Fruit fly (Drosophila melanogaster) whole organism: ENCODE measurements around the gene CG9691.
A peak's percentile ranks its signal among the peaks of the same experiment; 100 is the strongest.

ENCODE experiments used
- CG8478 ChIP-seq: fragments of >200 bp; optimal IDR thresholded peaks from 2 replicates; lab custom pipeline; 2018; ENCODE audit warnings: inconsistent platforms
- Dll ChIP-seq: fragments of >200 bp; optimal IDR thresholded peaks from 2 replicates; lab custom pipeline; 2017
- EcR ChIP-seq, 2 experiments: fragments of >200 bp; optimal IDR thresholded peaks; 2 replicates each; lab custom pipeline; 2017; ENCODE audit warnings: missing biosample characterization in 2 of 2, missing genetic modification characterization in 2 of 2, missing genetic modification reagents in 2 of 2
- pan ChIP-seq: fragments of >200 bp; optimal IDR thresholded peaks from 2 replicates; lab custom pipeline; 2017
- psq ChIP-seq: fragments of >200 bp; optimal IDR thresholded peaks from 2 replicates; lab custom pipeline; 2017
- usp ChIP-seq: fragments of >200 bp; optimal IDR thresholded peaks from 2 replicates; lab custom pipeline; 2017; ENCODE audit warnings: missing biosample characterization, missing genetic modification characterization, mixed read lengths

The CG9691 gene

DNA sequence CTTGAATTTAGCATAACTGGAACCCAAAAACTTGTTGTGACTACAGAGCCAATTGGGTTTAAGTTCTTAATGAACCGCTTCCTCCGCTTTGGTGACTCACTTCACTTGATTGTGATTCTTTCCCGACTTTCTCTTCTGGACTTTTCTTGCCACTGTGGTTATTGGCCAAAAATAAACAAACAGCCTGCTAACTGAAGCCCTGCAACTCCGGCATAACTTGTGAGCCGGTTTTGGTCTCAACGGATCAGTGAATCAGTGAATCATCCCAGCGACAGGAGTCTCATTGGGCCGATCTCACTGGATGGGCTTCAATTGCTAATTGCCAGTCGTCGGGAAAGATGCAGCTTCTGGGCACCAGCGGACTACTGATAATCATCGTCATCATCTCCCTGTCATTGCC, 1.3 kb upstream of the CG9691 start:
- no peak for TF ChIP-seq psq
- TF ChIP-seq Dll (lab: Kevin White, UChicago), result no peak
- no peak for TF ChIP-seq pan (lab: Kevin White, UChicago)
- TF ChIP-seq CG8478, result no peak
- TF ChIP-seq EcR (GFP tag; optimal IDR thresholded peaks at IDR 0.05; lab: Kevin White, UChicago), result no peak

DNA sequence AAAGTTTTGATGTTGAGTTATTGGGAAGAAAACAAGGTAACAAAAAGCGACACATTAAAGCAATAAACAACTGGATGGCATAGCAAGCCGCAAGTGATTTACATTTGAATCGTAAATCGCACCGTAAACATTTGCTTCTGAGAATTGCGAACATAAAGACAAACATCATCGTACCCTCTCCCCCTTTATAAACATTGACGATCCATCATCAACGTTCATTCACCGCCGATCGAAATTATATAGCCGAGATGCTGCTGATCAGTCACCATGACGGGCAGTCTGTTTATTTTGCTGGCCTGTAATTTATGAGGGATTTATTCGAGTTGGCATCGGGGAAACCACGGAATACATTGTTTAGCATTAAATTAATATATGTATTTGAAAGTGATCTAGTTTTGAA, 1.1 kb downstream of the CG9691 start:
- no peak for TF ChIP-seq Dll (lab: Kevin White, UChicago)

DNA sequence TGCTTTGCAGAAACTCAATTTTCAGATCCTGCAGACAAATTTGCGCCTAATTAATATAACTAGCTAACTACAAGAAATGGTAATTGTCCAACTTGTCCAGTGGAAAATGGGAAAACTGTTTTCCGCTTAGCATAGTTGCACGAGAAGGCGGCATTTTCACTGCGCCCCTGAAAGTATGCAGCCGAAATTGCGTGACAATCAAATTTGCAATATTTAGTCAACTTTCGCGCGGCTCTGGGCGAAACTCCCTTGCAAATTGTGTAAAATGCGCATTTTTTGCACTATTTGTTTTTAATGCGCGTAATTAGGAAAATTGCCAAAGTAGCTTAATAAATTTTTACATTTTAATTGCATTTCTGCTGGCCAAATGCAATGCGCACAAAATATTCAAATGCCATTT, 5.4 kb downstream of the CG9691 start:
- TF ChIP-seq pan (lab: Kevin White, UChicago), result no peak
- no peak for TF ChIP-seq CG8478
- no peak for TF ChIP-seq EcR (GFP tag; optimal IDR thresholded peaks at IDR 0.05; lab: Kevin White, UChicago)
- no peak for TF ChIP-seq psq
- TF ChIP-seq Dll (lab: Kevin White, UChicago), result no peak
- no peak for TF ChIP-seq usp (GFP tag; lab: Kevin White, UChicago)

DNA sequence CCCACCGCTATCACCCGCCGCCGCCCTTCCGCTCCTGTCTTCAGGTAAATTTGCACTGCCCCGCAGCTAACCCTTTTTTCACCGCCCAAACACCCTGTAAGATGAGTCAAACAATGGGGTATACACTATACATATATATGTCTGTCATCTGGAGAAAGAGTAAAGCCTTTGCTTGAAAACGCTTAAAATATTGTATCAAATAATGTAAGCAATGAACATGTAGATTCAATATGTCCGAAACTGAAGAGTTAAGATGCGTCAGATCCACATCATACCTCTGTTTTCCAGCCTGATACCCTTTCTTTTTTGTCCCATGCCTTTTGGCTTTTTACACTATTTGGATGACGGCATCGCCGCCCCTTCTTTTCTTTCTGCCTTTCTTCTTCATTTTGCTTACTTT, 8.6 kb downstream of the CG9691 start:
- TF ChIP-seq pan (lab: Kevin White, UChicago) (peak; percentile 50), EcR (GFP tag; optimal IDR thresholded peaks at IDR 0.05; lab: Kevin White, UChicago) (no peak)

DNA sequence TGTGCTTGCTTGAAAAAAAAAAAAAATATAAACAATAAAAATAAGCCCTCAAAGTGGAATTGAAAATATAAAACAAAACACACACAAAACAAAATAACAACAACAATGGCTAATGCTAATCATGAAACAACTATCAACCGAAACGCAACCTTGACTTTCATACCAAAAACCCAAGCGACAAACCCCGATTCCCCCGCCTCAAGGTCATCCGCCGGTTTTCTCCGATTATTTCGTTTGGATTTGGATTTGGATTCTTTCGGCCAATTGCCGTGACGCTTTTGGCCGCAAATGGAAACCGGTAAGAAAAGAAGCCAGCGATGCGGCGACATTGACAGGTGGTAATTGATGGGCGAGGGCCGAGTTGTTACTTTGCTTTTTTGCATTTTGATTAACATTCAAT, 13.4 kb downstream of the CG9691 start:
- no peak for TF ChIP-seq CG8478
- no peak for TF ChIP-seq Dll (lab: Kevin White, UChicago)
- no peak for TF ChIP-seq usp (GFP tag; lab: Kevin White, UChicago)
- TF ChIP-seq psq, result no peak
- no peak for TF ChIP-seq EcR (GFP tag; optimal IDR thresholded peaks at IDR 0.05; lab: Kevin White, UChicago)
- no peak for TF ChIP-seq pan (lab: Kevin White, UChicago)

DNA sequence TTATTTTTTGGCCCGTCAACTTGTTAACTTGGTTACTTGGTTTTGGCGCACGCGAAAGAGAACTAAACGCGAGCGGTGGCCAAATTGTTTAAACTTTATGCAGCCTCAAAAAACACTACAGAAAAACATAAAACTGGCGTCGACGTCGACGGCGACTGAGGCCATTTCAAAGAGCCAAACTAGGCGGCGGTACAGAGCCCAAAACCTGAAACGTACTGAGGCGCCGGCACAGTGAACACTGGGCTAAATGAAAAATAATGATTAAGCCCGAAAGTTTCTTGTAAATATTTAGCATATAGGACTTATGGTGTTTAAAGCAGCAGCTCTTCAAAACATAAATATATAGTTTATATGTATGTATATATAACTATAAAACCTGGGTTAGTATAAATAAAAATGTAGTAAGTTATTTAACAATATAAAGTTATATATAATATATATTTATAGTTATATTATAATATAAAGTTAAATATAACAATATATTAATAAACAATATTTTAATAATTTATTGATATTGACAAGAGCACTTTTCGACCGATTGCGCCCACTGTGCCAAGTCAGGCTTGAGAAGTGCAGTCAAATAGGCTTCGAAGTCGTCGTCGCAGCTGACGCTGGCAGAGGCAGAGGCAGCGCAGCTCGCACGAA, 15.4 kb downstream of the CG9691 start, which contains the start of gene CG15249:
Gene CG15249, minus strand, starts transcription at position 51 of the 645 bp plus-strand sequence.
- no peak for TF ChIP-seq usp (GFP tag; lab: Kevin White, UChicago)
- TF ChIP-seq Dll (lab: Kevin White, UChicago), result no peak
- no peak for TF ChIP-seq EcR (GFP tag; optimal IDR thresholded peaks at IDR 0.05; lab: Kevin White, UChicago)
- no peak for TF ChIP-seq CG8478
- TF ChIP-seq psq, result no peak
- no peak for TF ChIP-seq pan (lab: Kevin White, UChicago)

DNA sequence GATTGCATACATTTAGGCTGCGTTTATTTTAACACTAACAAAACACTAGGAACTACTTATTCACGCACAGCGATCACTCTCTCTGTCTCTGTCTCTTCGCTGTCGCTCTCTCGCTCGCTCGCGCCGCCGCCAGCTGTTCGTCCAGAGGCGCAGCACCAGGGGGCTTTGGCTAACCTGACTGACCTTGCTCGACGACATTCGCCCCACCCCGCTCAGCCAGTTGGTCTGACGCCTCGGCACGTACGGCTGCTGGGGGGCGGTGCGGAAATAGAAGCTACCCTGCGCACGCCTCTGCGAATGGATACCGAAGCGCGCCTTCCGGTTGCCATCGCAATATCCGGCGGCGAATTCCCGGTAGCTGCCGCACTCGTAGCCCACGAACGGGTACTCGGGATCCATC, 25.1 kb downstream of the CG9691 start:
- TF ChIP-seq psq, result no peak
- TF ChIP-seq EcR (GFP tag; optimal IDR thresholded peaks at IDR 0.05; lab: Kevin White, UChicago), result no peak
- no peak for TF ChIP-seq CG8478
- no peak for TF ChIP-seq usp (GFP tag; lab: Kevin White, UChicago)
- TF ChIP-seq Dll (lab: Kevin White, UChicago), result no peak
- no peak for TF ChIP-seq pan (lab: Kevin White, UChicago)

DNA sequence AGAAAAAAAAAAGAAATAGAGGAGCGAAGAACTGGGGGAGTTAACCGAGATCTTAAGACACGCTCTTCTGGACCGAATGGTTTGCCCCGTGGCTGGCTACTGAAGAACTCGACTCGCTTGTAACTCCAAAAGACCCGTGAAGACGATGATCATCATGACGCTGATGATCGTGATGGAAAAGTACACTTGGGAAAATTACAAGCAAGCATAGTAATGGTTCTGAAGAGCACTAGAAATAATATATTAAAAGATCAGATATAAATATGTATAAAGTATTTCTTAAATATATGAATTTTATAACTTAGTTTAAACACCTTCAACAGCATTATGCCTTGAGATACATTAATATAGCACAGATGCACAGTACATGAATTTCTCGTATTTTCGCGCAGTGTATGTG, 26.8 kb downstream of the CG9691 start, which contains the start of gene CG1986:
Gene CG1986, minus strand, starts transcription at position 101 of the 400 bp plus-strand sequence.
- no peak for TF ChIP-seq EcR (GFP tag; optimal IDR thresholded peaks at IDR 0.05; lab: Kevin White, UChicago)
- no peak for TF ChIP-seq usp (GFP tag; lab: Kevin White, UChicago)
- no peak for TF ChIP-seq pan (lab: Kevin White, UChicago)
- TF ChIP-seq Dll (lab: Kevin White, UChicago), result no peak
- no peak for TF ChIP-seq psq
- TF ChIP-seq CG8478, result no peak

DNA sequence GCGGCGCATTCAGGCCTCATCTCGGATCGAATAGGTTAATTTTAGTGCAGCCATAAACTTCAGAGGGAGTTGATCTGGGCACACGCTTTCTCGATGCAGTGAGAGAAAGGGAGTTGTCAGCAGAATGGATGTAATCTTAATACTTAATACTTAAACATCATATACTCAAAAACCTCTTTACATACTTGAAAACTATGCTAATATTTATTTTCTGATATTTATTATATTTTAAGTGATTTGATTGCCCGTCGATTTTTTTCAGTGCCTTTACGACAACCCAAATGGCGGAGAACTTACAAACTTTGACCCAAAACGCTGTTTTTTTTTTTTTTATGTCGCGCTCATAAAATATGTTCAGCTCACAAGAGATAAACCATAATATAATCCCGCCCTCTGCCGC, 27.5 kb downstream of the CG9691 start:
- TF ChIP-seq psq, result no peak
- TF ChIP-seq Dll (lab: Kevin White, UChicago), result no peak
- no peak for TF ChIP-seq CG8478
- TF ChIP-seq pan (lab: Kevin White, UChicago), result no peak
- TF ChIP-seq EcR (GFP tag; optimal IDR thresholded peaks at IDR 0.05; lab: Kevin White, UChicago), result no peak

DNA sequence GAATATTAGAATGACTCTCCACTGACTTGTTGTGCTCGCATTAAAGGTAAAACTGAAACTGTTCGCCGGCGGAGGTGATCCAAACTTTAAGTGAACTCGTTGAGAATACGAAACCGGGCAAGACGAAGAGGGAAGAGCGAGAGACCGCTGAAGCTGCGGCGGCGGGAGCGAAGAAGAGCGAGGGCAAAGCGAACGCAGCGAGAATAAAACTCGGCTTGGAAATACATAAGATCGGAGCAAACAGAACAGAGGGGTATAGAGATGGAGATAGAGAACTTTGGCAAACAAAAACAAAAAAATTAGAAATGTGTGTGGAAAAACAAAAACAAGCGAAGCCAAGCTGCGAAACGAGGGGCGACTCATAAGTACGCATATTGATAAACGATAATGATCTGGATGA, 46.6 kb downstream of the CG9691 start, which contains the start of gene Idgf4:
Gene Idgf4, minus strand, starts transcription at position 67 of the 400 bp plus-strand sequence.
- TF ChIP-seq Dll (lab: Kevin White, UChicago), result no peak
- TF ChIP-seq usp (GFP tag; lab: Kevin White, UChicago), result no peak
- TF ChIP-seq pan (lab: Kevin White, UChicago), result no peak
- TF ChIP-seq psq, result no peak
- TF ChIP-seq EcR (GFP tag; optimal IDR thresholded peaks at IDR 0.05; lab: Kevin White, UChicago), result no peak
- TF ChIP-seq CG8478, result no peak

DNA sequence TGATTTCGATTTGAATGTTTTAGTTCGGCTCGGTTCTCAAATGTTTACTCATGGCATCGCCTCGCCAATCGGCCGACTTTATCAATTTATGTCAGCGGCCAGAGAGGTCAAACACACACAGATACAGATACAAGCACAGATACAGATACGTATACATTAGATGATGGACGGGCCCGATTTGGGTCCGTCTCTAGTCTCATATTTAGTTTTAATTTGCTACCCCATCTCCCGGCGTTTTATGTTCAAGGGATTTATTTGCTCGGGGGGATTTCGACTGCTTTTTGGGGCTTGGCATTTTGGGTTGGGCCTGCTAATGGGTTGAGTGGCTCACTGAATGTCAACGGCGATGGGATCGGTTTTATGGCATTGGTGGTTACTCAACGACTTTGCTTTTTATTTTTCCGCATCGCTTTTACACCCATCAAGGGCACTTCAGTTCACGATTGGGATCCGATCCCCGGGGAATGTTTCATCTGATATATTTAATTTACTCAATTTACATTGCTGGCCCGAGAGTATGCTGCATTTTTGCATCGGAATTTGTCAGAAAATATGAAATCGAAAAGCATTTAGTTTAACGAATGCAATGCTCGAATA, 48.2 kb downstream of the CG9691 start:
- no peak for TF ChIP-seq EcR (GFP tag; optimal IDR thresholded peaks at IDR 0.05; lab: Kevin White, UChicago)
- TF ChIP-seq psq, result no peak
- no peak for TF ChIP-seq Dll (lab: Kevin White, UChicago)
- no peak for TF ChIP-seq pan (lab: Kevin White, UChicago)
